Fruit fly (Drosophila melanogaster) whole organism, embryonic: Measurements from ENCODE around the gene Srpk79D.

Experiments
- ATbp ChIP-seq: fragments of 200-800 bp; sonication (Bioruptor generic); optimal IDR thresholded peaks from 2 replicates; lab custom pipeline; 2017; ENCODE audit warnings: missing biosample characterization, mild to moderate bottlenecking, missing genetic modification characterization, missing genetic modification reagents
- Aef1 ChIP-seq: fragments of 200-800 bp; sonication (Bioruptor generic); IDR thresholded peaks from 3 replicates; pipeline ENCODE4 v1.3.6; 2022; ENCODE audit warnings: missing biosample characterization, missing genetic modification characterization
- CG1024 ChIP-seq: fragments of 200-800 bp; sonication (Bioruptor generic); IDR thresholded peaks from 2 replicates; pipeline ENCODE4 v1.3.6; 2022; ENCODE audit warnings: missing biosample characterization, missing genetic modification characterization
- CG11695 ChIP-seq: fragments of 200-800 bp; sonication (Bioruptor generic); IDR thresholded peaks from 3 replicates; pipeline ENCODE4 v1.3.6; 2022; ENCODE audit warnings: missing biosample characterization, missing genetic modification characterization
- CG13894 ChIP-seq: fragments of 200-800 bp; sonication (Bioruptor generic); optimal IDR thresholded peaks from 3 replicates; lab custom pipeline; 2018; ENCODE audit warnings: missing biosample characterization, mild to moderate bottlenecking, missing genetic modification characterization, moderate library complexity
- CG1529 ChIP-seq: fragments of 200-800 bp; sonication (Bioruptor generic); optimal IDR thresholded peaks from 3 replicates; lab custom pipeline; 2018; ENCODE audit warnings: missing biosample characterization, missing genetic modification characterization
- CG1647 ChIP-seq: fragments of 200-800 bp; sonication (Bioruptor generic); optimal IDR thresholded peaks from 3 replicates; lab custom pipeline; 2016; ENCODE audit warnings: missing biosample characterization, missing genetic modification characterization
- CG16863 ChIP-seq: fragments of 200-800 bp; sonication (Bioruptor generic); optimal IDR thresholded peaks from 3 replicates; lab custom pipeline; 2016; ENCODE audit warnings: missing biosample characterization, missing genetic modification characterization
- CG17612 ChIP-seq: fragments of 200-800 bp; sonication (Bioruptor generic); IDR thresholded peaks from 2 replicates; pipeline ENCODE4 v1.3.6; 2022; ENCODE audit warnings: missing biosample characterization, missing genetic modification characterization
- CG4328 ChIP-seq: fragments of 200-800 bp; sonication (Bioruptor generic); optimal IDR thresholded peaks from 3 replicates; lab custom pipeline; 2017; ENCODE audit warnings: missing biosample characterization, missing genetic modification reagents, missing genetic modification characterization
- CG43689 ChIP-seq: fragments of 200-800 bp; sonication (Bioruptor generic); IDR thresholded peaks from 2 replicates; pipeline ENCODE4 v1.3.6; 2022; ENCODE audit warnings: missing biosample characterization, missing genetic modification characterization
- CG5180 ChIP-seq: fragments of 200-800 bp; sonication (Bioruptor generic); optimal IDR thresholded peaks from 3 replicates; lab custom pipeline; 2017; ENCODE audit warnings: missing biosample characterization, missing genetic modification characterization, mild to moderate bottlenecking, moderate library complexity, missing genetic modification reagents
- CG5953 ChIP-seq: fragments of 200-800 bp; sonication (Bioruptor generic); IDR thresholded peaks from 2 replicates; pipeline ENCODE4 v1.3.6; 2022; ENCODE audit warnings: missing biosample characterization, missing genetic modification characterization
- CG6175 ChIP-seq: fragments of 200-800 bp; sonication (Bioruptor generic); IDR thresholded peaks from 3 replicates; pipeline ENCODE4 v1.3.6; 2022; ENCODE audit warnings: missing biosample characterization, missing genetic modification characterization
- CG6813 ChIP-seq: fragments of 200-800 bp; sonication (Bioruptor generic); optimal IDR thresholded peaks from 2 replicates; lab custom pipeline; 2017; ENCODE audit warnings: missing biosample characterization, missing genetic modification characterization, mild to moderate bottlenecking, moderate library complexity, missing genetic modification reagents
- CG9215 ChIP-seq: fragments of 200-800 bp; sonication (Bioruptor generic); IDR thresholded peaks from 2 replicates; pipeline ENCODE4 v1.3.6; 2022; ENCODE audit warnings: missing biosample characterization, missing genetic modification characterization
- CHES-1-like ChIP-seq: fragments of 200-800 bp; sonication (Bioruptor generic); optimal IDR thresholded peaks from 2 replicates; lab custom pipeline; 2016; ENCODE audit warnings: missing biosample characterization, missing genetic modification characterization
- Chrac-16 ChIP-seq: fragments of 200-800 bp; sonication (Bioruptor generic); optimal IDR thresholded peaks from 3 replicates; lab custom pipeline; 2016; ENCODE audit warnings: missing biosample characterization, missing genetic modification characterization
- Dip2 ChIP-seq: fragments of 200-800 bp; sonication (Bioruptor generic); IDR thresholded peaks from 2 replicates; pipeline ENCODE4 v1.3.6; 2022; ENCODE audit warnings: missing biosample characterization, missing genetic modification characterization
- Dp ChIP-seq: fragments of 200-800 bp; sonication (Bioruptor generic); optimal IDR thresholded peaks from 2 replicates; lab custom pipeline; 2018; ENCODE audit warnings: missing biosample characterization, mild to moderate bottlenecking, missing genetic modification characterization, moderate library complexity
- Ets65A ChIP-seq: fragments of 200-800 bp; sonication (Bioruptor generic); peaks from one replicate; lab custom pipeline; 2016; ENCODE audit warnings: missing biosample characterization, missing genetic modification characterization
- H15 ChIP-seq: fragments of 200-800 bp; sonication (Bioruptor generic); IDR thresholded peaks from 3 replicates; pipeline ENCODE4 v1.3.6; 2022; ENCODE audit warnings: missing biosample characterization, missing genetic modification characterization
- Hr78 ChIP-seq, 2 experiments: fragments of 200-800 bp in 1 of 2; fragments of >200 bp in 1 of 2; sonication (Bioruptor generic) in 1 of 2; optimal IDR thresholded peaks; 2 replicates each; lab custom pipeline; 2017 to 2019; ENCODE audit warnings: missing biosample characterization in 2 of 2, missing genetic modification characterization in 2 of 2, mild to moderate bottlenecking in 1 of 2, moderate library complexity in 1 of 2
- Lhr ChIP-seq: fragments of 200-800 bp; sonication (Bioruptor generic); optimal IDR thresholded peaks from 3 replicates; lab custom pipeline; 2017; ENCODE audit warnings: mild to moderate bottlenecking, missing biosample characterization, missing genetic modification reagents, missing genetic modification characterization
- MTF-1 ChIP-seq: fragments of 200-800 bp; sonication (Bioruptor generic); optimal IDR thresholded peaks from 2 replicates; lab custom pipeline; 2018; ENCODE audit warnings: missing biosample characterization, mild to moderate bottlenecking, missing genetic modification characterization, borderline replicate concordance
- NC2α ChIP-seq: fragments of 200-800 bp; sonication (Bioruptor generic); optimal IDR thresholded peaks from 2 replicates; lab custom pipeline; 2016; ENCODE audit warnings: missing biosample characterization, missing genetic modification characterization
- Nf-YB ChIP-seq: fragments of 200-800 bp; sonication (Bioruptor generic); optimal IDR thresholded peaks from 3 replicates; lab custom pipeline; 2019; ENCODE audit warnings: missing biosample characterization, mild to moderate bottlenecking, missing genetic modification characterization, moderate library complexity
- Opbp ChIP-seq: fragments of 200-800 bp; sonication (Bioruptor generic); IDR thresholded peaks from 3 replicates; pipeline ENCODE4 v1.3.6; 2022; ENCODE audit warnings: missing biosample characterization, missing genetic modification characterization; ENCODE audit not compliant: partially characterized antibody
- Ravus ChIP-seq: fragments of 200-800 bp; sonication (Bioruptor generic); IDR thresholded peaks from 2 replicates; pipeline ENCODE4 v1.3.6; 2022; ENCODE audit warnings: missing biosample characterization, missing genetic modification characterization
- Sox102F ChIP-seq: fragments of 200-800 bp; sonication (Bioruptor generic); optimal IDR thresholded peaks from 2 replicates; lab custom pipeline; 2018; ENCODE audit warnings: missing biosample characterization, mild to moderate bottlenecking, missing genetic modification characterization, moderate library complexity
- Ssrp ChIP-seq: fragments of 200-800 bp; sonication (Bioruptor generic); optimal IDR thresholded peaks from 2 replicates; lab custom pipeline; 2018; ENCODE audit warnings: missing biosample characterization, mild to moderate bottlenecking, missing genetic modification characterization, moderate library complexity
- ac ChIP-seq: fragments of 200-800 bp; sonication (Bioruptor generic); optimal IDR thresholded peaks from 3 replicates; lab custom pipeline; 2017; ENCODE audit warnings: missing biosample characterization, mild to moderate bottlenecking, missing genetic modification characterization
- cas ChIP-seq: fragments of 200-800 bp; sonication (Bioruptor generic); IDR thresholded peaks from 2 replicates; pipeline ENCODE4 v1.3.6; 2022; ENCODE audit warnings: missing biosample characterization, missing genetic modification characterization
- chn ChIP-seq: fragments of 200-800 bp; sonication (Bioruptor generic); optimal IDR thresholded peaks from 2 replicates; lab custom pipeline; 2016; ENCODE audit warnings: missing biosample characterization, missing genetic modification characterization
- danr ChIP-seq: fragments of 200-800 bp; sonication (Bioruptor generic); IDR thresholded peaks from 2 replicates; pipeline ENCODE4 v1.3.6; 2022; ENCODE audit warnings: missing biosample characterization, missing genetic modification characterization
- dm ChIP-seq: fragments of 200-800 bp; sonication (Bioruptor generic); optimal IDR thresholded peaks from 3 replicates; lab custom pipeline; 2016; ENCODE audit warnings: missing biosample characterization, missing genetic modification characterization
- fd64A ChIP-seq: fragments of 200-800 bp; sonication (Bioruptor generic); optimal IDR thresholded peaks from 3 replicates; lab custom pipeline; 2018; ENCODE audit warnings: missing biosample characterization, mild to moderate bottlenecking, missing genetic modification characterization
- fru ChIP-seq: fragments of >200 bp; optimal IDR thresholded peaks from 2 replicates; lab custom pipeline; 2017
- fu2 ChIP-seq: fragments of 200-800 bp; sonication (Bioruptor generic); optimal IDR thresholded peaks from 2 replicates; lab custom pipeline; 2016; ENCODE audit warnings: missing biosample characterization, missing genetic modification characterization
- gt ChIP-seq: fragments of 200-800 bp; sonication (Bioruptor generic); IDR thresholded peaks from 2 replicates; pipeline ENCODE4 v1.3.6; 2022; ENCODE audit warnings: missing biosample characterization, missing genetic modification characterization
- ham ChIP-seq: fragments of 200-800 bp; sonication (Bioruptor generic); IDR thresholded peaks from 2 replicates; pipeline ENCODE4 v1.3.6; 2022; ENCODE audit warnings: missing biosample characterization, missing genetic modification characterization
- odd ChIP-seq: fragments of 200-800 bp; sonication (Bioruptor generic); optimal IDR thresholded peaks from 2 replicates; lab custom pipeline; 2017; ENCODE audit warnings: missing biosample characterization, mild to moderate bottlenecking, missing genetic modification characterization
- onecut ChIP-seq: fragments of 200-800 bp; sonication (Bioruptor generic); IDR thresholded peaks from 2 replicates; pipeline ENCODE4 v1.3.6; 2022; ENCODE audit warnings: missing biosample characterization, missing genetic modification characterization
- pfk ChIP-seq: fragments of 200-800 bp; sonication (Bioruptor generic); optimal IDR thresholded peaks from 2 replicates; lab custom pipeline; 2018; ENCODE audit warnings: missing biosample characterization, mild to moderate bottlenecking, missing genetic modification characterization, moderate library complexity
- sna ChIP-seq: fragments of 200-800 bp; sonication (Bioruptor generic); IDR thresholded peaks from 2 replicates; pipeline ENCODE4 v1.3.6; 2022; ENCODE audit warnings: missing biosample characterization, missing genetic modification characterization; ENCODE audit not compliant: partially characterized antibody
- sug ChIP-seq: fragments of 200-800 bp; optimal IDR thresholded peaks from 2 replicates; lab custom pipeline; 2019; ENCODE audit warnings: missing biosample characterization, mild to moderate bottlenecking, missing genetic modification characterization, moderate library complexity
- tin ChIP-seq: fragments of 200-800 bp; sonication (Bioruptor generic); optimal IDR thresholded peaks from 3 replicates; lab custom pipeline; 2016; ENCODE audit warnings: missing biosample characterization, missing genetic modification characterization
- twi ChIP-seq: fragments of 200-800 bp; optimal IDR thresholded peaks from 2 replicates; lab custom pipeline; 2019; ENCODE audit warnings: missing biosample characterization, mild to moderate bottlenecking, missing genetic modification characterization, moderate library complexity
- zf30C ChIP-seq: fragments of 200-800 bp; sonication (Bioruptor generic); optimal IDR thresholded peaks from 3 replicates; lab custom pipeline; 2018; ENCODE audit warnings: missing biosample characterization, mild to moderate bottlenecking, missing genetic modification characterization

The Srpk79D gene

dm6 chr3L:22287994-22288766 lies 14.4 kb downstream of the Srpk79D start, which contains the start of the genes Hem and IleRS (continued):
- TF ChIP-seq twi (tag; lab: Kevin White, UChicago) (peak; percentile 84), ATbp (GFP tag; lab: Kevin White, UChicago) (peak; percentile 80), CHES-1-like (GFP tag; lab: Kevin White, UChicago) (peak; percentile 65), CG6813 (peak; percentile 85), CG1647 (GFP tag; lab: Kevin White, UChicago) (peak; percentile 66), Chrac-16 (GFP tag; lab: Kevin White, UChicago) (peak; percentile 94), dm (GFP tag; lab: Kevin White, UChicago) (peak; percentile 91), fd64A (GFP tag; lab: Kevin White, UChicago) (no peak), CG11695 (GFP tag; lab: Robert Waterston, UW) (peak; percentile 91), Ssrp (tag; lab: Kevin White, UChicago) (peak; percentile 94), chn (GFP tag; lab: Kevin White, UChicago) (peak; percentile 82), Dip2 (no peak), CG4328 (GFP tag; lab: Kevin White, UChicago) (peak; percentile 81), cas (peak; percentile 68; the same call in 1 of the 2 replicates), Dp (peak; percentile 29), pfk (GFP tag; lab: Kevin White, UChicago) (peak; percentile 10), fu2 (GFP tag; lab: Kevin White, UChicago) (peak; percentile 73), CG5953 (GFP tag; lab: Robert Waterston, UW) (peak; percentile 86), CG17612 (GFP tag; lab: Robert Waterston, UW) (0 out of 2 replicates have a peak, but pooled peaks have one; percentile 56), Opbp (GFP tag; lab: Robert Waterston, UW) (peak; percentile 75; the same call in 2 of the 3 replicates), MTF-1 (GFP tag; lab: Kevin White, UChicago) (peak; percentile 50), zf30C (GFP tag; lab: Kevin White, UChicago) (peak; percentile 97), CG1529 (peak; percentile 74), Lhr (GFP tag; lab: Kevin White, UChicago) (peak; percentile 87), Aef1 (GFP tag; lab: Robert Waterston, UW) (peak; percentile 89), odd (GFP tag; lab: Kevin White, UChicago) (no peak), Hr78 (GFP tag; optimal IDR thresholded peaks at IDR 0.05; lab: Kevin White, UChicago) (no peak), Ets65A (GFP tag; lab: Kevin White, UChicago) (peak; percentile 97), Nf-YB (GFP tag; lab: Kevin White, UChicago) (peak; percentile 82), sna (GFP tag; lab: Robert Waterston, UW) (peak; percentile 56), sug (tag; lab: Kevin White, UChicago) (no peak), CG9215 (GFP tag; lab: Robert Waterston, UW) (peak; percentile 84), CG5180 (GFP tag; lab: Kevin White, UChicago) (peak; percentile 65), gt (GFP tag; lab: Robert Waterston, UW) (peak; percentile 51), ac (GFP tag; lab: Kevin White, UChicago) (peak; percentile 69), CG43689 (peak; percentile 84), CG13894 (no peak), NC2α (GFP tag; lab: Kevin White, UChicago) (peak; percentile 66), Sox102F (GFP tag; lab: Kevin White, UChicago) (peak; percentile 95), CG6175 (GFP tag; lab: Robert Waterston, UW) (peak; percentile 71), ham (GFP tag; lab: Robert Waterston, UW) (peak; percentile 59; the same call in 1 of the 2 replicates), danr (GFP tag; lab: Robert Waterston, UW) (peak; percentile 80), onecut (GFP tag; lab: Robert Waterston, UW) (peak; percentile 85), Ravus (GFP tag; lab: Robert Waterston, UW) (peak; percentile 71), CG1024 (GFP tag; lab: Robert Waterston, UW) (peak; percentile 77), tin (GFP tag; lab: Kevin White, UChicago) (peak; percentile 94), CG16863 (GFP tag; lab: Kevin White, UChicago) (peak; percentile 83), H15 (GFP tag; lab: Robert Waterston, UW) (peak; percentile 84), fru (lab: Kevin White, UChicago) (no peak)
